Fruit fly (Drosophila melanogaster): Measurements from ENCODE around the gene CG12099.

The CG12099 gene

DNA sequence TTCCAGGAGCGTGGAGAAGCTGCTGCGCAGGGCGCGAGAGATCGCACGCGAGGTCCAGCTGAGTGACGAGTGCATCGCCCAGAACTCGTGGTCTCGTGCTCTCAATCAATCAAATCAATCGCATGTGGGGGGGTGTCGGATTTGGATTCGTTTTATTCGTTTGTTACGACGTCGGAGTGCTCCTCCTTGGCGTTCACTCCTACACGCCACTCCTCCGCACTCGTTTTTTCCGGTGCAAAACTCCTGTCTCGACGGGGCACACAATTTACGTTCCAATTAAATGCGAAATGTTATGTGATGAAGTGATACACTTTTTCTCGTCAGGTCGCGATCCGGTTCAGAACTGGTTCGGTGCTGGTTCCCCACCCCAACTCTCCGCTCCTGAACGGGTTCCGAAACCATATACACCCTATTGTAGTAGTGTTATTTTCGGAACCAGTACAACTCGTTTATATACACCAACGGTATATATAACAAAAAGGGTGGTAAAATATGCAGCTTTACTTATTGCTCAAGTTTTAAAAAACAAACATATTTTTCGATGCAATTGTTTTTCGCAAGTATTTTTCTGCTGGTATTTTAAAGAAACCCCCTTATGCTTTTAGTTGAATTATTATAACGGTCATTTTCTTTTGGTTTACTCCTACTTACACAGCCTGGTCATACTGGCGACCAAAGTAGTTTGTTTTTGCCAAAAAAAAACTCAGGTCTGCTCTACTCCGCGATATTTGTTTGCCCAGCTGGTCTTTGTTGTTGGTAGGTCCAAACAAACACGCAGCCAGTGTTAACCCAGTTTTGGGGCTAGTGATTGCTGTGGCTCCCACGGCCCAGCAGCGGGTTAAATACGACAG, 21.6 kb downstream of the CG12099 start, which contains the start of the genes CG12091 and pns (continued):
- TF ChIP-seq CG7556 (GFP tag; optimal IDR thresholded peaks at IDR 0.05) = peak; percentile 59
- peak; percentile 11 for TF ChIP-seq ftz-f1 (GFP tag; optimal IDR thresholded peaks at IDR 0.05)
- TF ChIP-seq Antp (GFP tag; optimal IDR thresholded peaks at IDR 0.05) = peak; percentile 79
- peak; percentile 44 for TF ChIP-seq BEAF-32 (GFP tag; optimal IDR thresholded peaks at IDR 0.05)
- peak; percentile 89 for TF ChIP-seq CG14710 (tag; optimal IDR thresholded peaks at IDR 0.05)
- no peak for TF ChIP-seq Stat92E (GFP tag; optimal IDR thresholded peaks at IDR 0.05)
- peak; percentile 29; the same call in 1 of the 2 replicates for TF ChIP-seq CG31224 (GFP tag; IDR thresholded peaks at IDR 0.05)
- TF ChIP-seq CG9609 (GFP tag; optimal IDR thresholded peaks at IDR 0.05) = peak; percentile 65
- peak; percentile 96 for TF ChIP-seq Med (GFP tag)
- no peak for TF ChIP-seq hbn (GFP tag; IDR thresholded peaks at IDR 0.05; ENCODE audit: partially characterized antibody)
- no peak for TF ChIP-seq toy (GFP tag; IDR thresholded peaks at IDR 0.05)
- TF ChIP-seq salm (tag; optimal IDR thresholded peaks at IDR 0.05) = peak; percentile 27
- no peak for TF ChIP-seq rib (GFP tag; IDR thresholded peaks at IDR 0.05)
- TF ChIP-seq CG10565 (GFP tag; optimal IDR thresholded peaks at IDR 0.05) = peak; percentile 18
- TF ChIP-seq tin (GFP tag; optimal IDR thresholded peaks at IDR 0.05) = peak; percentile 74
- TF ChIP-seq eve (GFP tag; optimal IDR thresholded peaks at IDR 0.05) = no peak
- peak; percentile 67 for TF ChIP-seq grau (tag; optimal IDR thresholded peaks at IDR 0.05)
- TF ChIP-seq ab (GFP tag; optimal IDR thresholded peaks at IDR 0.05) = no peak
- TF ChIP-seq CG12299 (tag; optimal IDR thresholded peaks at IDR 0.05) = peak; percentile 42
- TF ChIP-seq MBD-R2 (GFP tag; IDR thresholded peaks at IDR 0.05) = peak; percentile 43; the same call in 1 of the 2 replicates
- peak; percentile 63 for TF ChIP-seq ERR (GFP tag; optimal IDR thresholded peaks at IDR 0.05)
- peak; percentile 81 for TF ChIP-seq CG17829 (tag; optimal IDR thresholded peaks at IDR 0.05)
- peak; percentile 45 for TF ChIP-seq sd (tag; optimal IDR thresholded peaks at IDR 0.05)
- TF ChIP-seq gsb-n (tag; optimal IDR thresholded peaks at IDR 0.05) = peak; percentile 68
- TF ChIP-seq Xrp1 (GFP tag; IDR thresholded peaks at IDR 0.05) = peak; percentile 61; the same call in 1 of the 2 replicates
- TF ChIP-seq CG14014 (GFP tag; IDR thresholded peaks at IDR 0.05) = peak; percentile 69
- TF ChIP-seq CG4360 (GFP tag; IDR thresholded peaks at IDR 0.05) = peak; percentile 18; the same call in 1 of the 2 replicates
- no peak for TF ChIP-seq C15 (GFP tag; IDR thresholded peaks at IDR 0.05)
- TF ChIP-seq CTCF (GFP tag; optimal IDR thresholded peaks at IDR 0.05) = no peak
- peak; percentile 51 for TF ChIP-seq CG17385 (GFP tag; optimal IDR thresholded peaks at IDR 0.05)
- TF ChIP-seq CG17359 (tag; optimal IDR thresholded peaks at IDR 0.05) = peak; percentile 61
- TF ChIP-seq ci (GFP tag; IDR thresholded peaks at IDR 0.05) = peak; percentile 80
- TF ChIP-seq Fer1 (GFP tag; optimal IDR thresholded peaks at IDR 0.05) = peak; percentile 60
- TF ChIP-seq tna (GFP tag; IDR thresholded peaks at IDR 0.05; ENCODE audit: partially characterized antibody) = no peak
- TF ChIP-seq Ptx1 (GFP tag; IDR thresholded peaks at IDR 0.05) = peak; percentile 59
- peak; percentile 87 for TF ChIP-seq trem (tag; optimal IDR thresholded peaks at IDR 0.05)
- no peak for TF ChIP-seq H15 (GFP tag; IDR thresholded peaks at IDR 0.05)
- no peak for TF ChIP-seq Ravus (GFP tag; IDR thresholded peaks at IDR 0.05)
- TF ChIP-seq jing (GFP tag; optimal IDR thresholded peaks at IDR 0.05) = no peak
- TF ChIP-seq gcm2 (GFP tag; optimal IDR thresholded peaks at IDR 0.05) = peak; percentile 6
- peak; percentile 59 for TF ChIP-seq bcd (GFP tag; optimal IDR thresholded peaks at IDR 0.05)
- TF ChIP-seq insv (GFP tag; optimal IDR thresholded peaks at IDR 0.05) = peak in 1 of 2 experiments; percentile 52
- TF ChIP-seq kah (GFP tag; optimal IDR thresholded peaks at IDR 0.05) = peak; percentile 4
- TF ChIP-seq psq (GFP tag; optimal IDR thresholded peaks at IDR 0.05) = peak; percentile 38
- TF ChIP-seq Poxn (GFP tag; IDR thresholded peaks at IDR 0.05) = no peak
- TF ChIP-seq NfI (GFP tag; optimal IDR thresholded peaks at IDR 0.05) = peak; percentile 43
- peak; percentile 66 for TF ChIP-seq pho (GFP tag; optimal IDR thresholded peaks at IDR 0.05)
- TF ChIP-seq kni (GFP tag; optimal IDR thresholded peaks at IDR 0.05) = peak; percentile 98
- TF ChIP-seq Atf-2 (GFP tag; optimal IDR thresholded peaks at IDR 0.05) = peak; percentile 55
- peak; percentile 72 for TF ChIP-seq Max (GFP tag; optimal IDR thresholded peaks at IDR 0.05)
